Fruit fly (Drosophila melanogaster) whole organism, wandering third instar larva: ENCODE data around the gene gig.
A peak's percentile ranks its signal among the peaks of the same experiment; 100 is the strongest.

Experiments
- Abd-B ChIP-seq: fragments of >200 bp; optimal IDR thresholded peaks from 2 replicates; lab custom pipeline; 2017; ENCODE audit warnings: missing biosample characterization, missing genetic modification characterization
- CG32264 ChIP-seq: fragments of 200-800 bp; sonication (Bioruptor generic); optimal IDR thresholded peaks from 2 replicates; lab custom pipeline; 2016; ENCODE audit warnings: missing biosample characterization, missing genetic modification characterization
- CG9705 ChIP-seq: fragments of 200-800 bp; sonication (Bioruptor generic); optimal IDR thresholded peaks from 2 replicates; lab custom pipeline; 2018; ENCODE audit warnings: missing biosample characterization, mild to moderate bottlenecking, missing genetic modification characterization
- CrebA ChIP-seq: fragments of 200-800 bp; sonication (Bioruptor generic); optimal IDR thresholded peaks from 2 replicates; lab custom pipeline; 2016; ENCODE audit warnings: missing biosample characterization, mild to moderate bottlenecking, missing genetic modification characterization, borderline replicate concordance
- Dfd ChIP-seq: fragments of >200 bp; optimal IDR thresholded peaks from 2 replicates; lab custom pipeline; 2017; ENCODE audit warnings: missing biosample characterization, missing genetic modification characterization
- Dif ChIP-seq: fragments of 200-275, 200-300 bp; sonication (Bioruptor generic); optimal IDR thresholded peaks from 2 replicates; lab custom pipeline; 2018; ENCODE audit warnings: missing biosample characterization, missing genetic modification characterization; ENCODE audit not compliant: partially characterized antibody
- GATAd ChIP-seq: sonication (Bioruptor generic); optimal IDR thresholded peaks from 2 replicates; lab custom pipeline; 2016; ENCODE audit warnings: missing biosample characterization, missing genetic modification characterization
- HLH106 ChIP-seq: fragments of 200-800 bp; optimal IDR thresholded peaks from 3 replicates; lab custom pipeline; 2019; ENCODE audit warnings: missing biosample characterization, mild to moderate bottlenecking, missing genetic modification characterization, moderate library complexity
- Hnf4 ChIP-seq: fragments of 200-800 bp; sonication (Bioruptor generic); optimal IDR thresholded peaks from 2 replicates; lab custom pipeline; 2016; ENCODE audit warnings: missing biosample characterization, mild to moderate bottlenecking, missing genetic modification characterization
- Hr78 ChIP-seq: fragments of >200 bp; optimal IDR thresholded peaks from 2 replicates; lab custom pipeline; 2017; ENCODE audit warnings: missing biosample characterization, missing genetic modification characterization
- Hr83 ChIP-seq: fragments of 200-300 bp; sonication (Bioruptor generic); optimal IDR thresholded peaks from 2 replicates; lab custom pipeline; 2016; ENCODE audit warnings: missing biosample characterization, mild to moderate bottlenecking, missing genetic modification characterization, moderate library complexity; ENCODE audit not compliant: poor library complexity, severe bottlenecking
- Jra ChIP-seq: sonication (Bioruptor generic); optimal IDR thresholded peaks from 2 replicates; lab custom pipeline; 2016; ENCODE audit warnings: missing biosample characterization, missing genetic modification characterization
- Mio ChIP-seq: sonication (Bioruptor generic); optimal IDR thresholded peaks from 2 replicates; lab custom pipeline; 2016; ENCODE audit warnings: missing biosample characterization, missing genetic modification characterization
- Myc ChIP-seq: fragments of >200 bp; optimal IDR thresholded peaks from 2 replicates; lab custom pipeline; 2017
- N ChIP-seq: fragments of >200 bp; optimal IDR thresholded peaks from 2 replicates; lab custom pipeline; 2018; ENCODE audit warnings: missing biosample characterization, missing external identifiers, missing genetic modification characterization
- OdsH ChIP-seq: fragments of 200-800 bp; sonication (Bioruptor generic); optimal IDR thresholded peaks from 2 replicates; lab custom pipeline; 2016; ENCODE audit warnings: missing biosample characterization, mild to moderate bottlenecking, missing genetic modification characterization
- Rel ChIP-seq, 2 experiments: fragments of 200-800 bp; sonication (Bioruptor generic) in 1 of 2; optimal IDR thresholded peaks; 2 replicates in 1 of 2; 3 replicates in 1 of 2; lab custom pipeline; 2016 to 2019; ENCODE audit warnings: mild to moderate bottlenecking in 2 of 2, missing biosample characterization in 2 of 2, missing genetic modification characterization in 2 of 2, moderate library complexity in 1 of 2
- Sp1 ChIP-seq: fragments of 200-800 bp; sonication (Bioruptor generic); optimal IDR thresholded peaks from 3 replicates; lab custom pipeline; 2019; ENCODE audit warnings: missing biosample characterization, mild to moderate bottlenecking, missing genetic modification characterization, moderate library complexity
- Vsx2 ChIP-seq: fragments of 200-300, 225-300 bp; sonication (Bioruptor generic); optimal IDR thresholded peaks from 2 replicates; lab custom pipeline; 2018; ENCODE audit warnings: missing biosample characterization, missing genetic modification characterization; ENCODE audit not compliant: partially characterized antibody
- br ChIP-seq: fragments of 200-800 bp; sonication (Bioruptor generic); optimal IDR thresholded peaks from 2 replicates; lab custom pipeline; 2016; ENCODE audit warnings: missing biosample characterization, missing genetic modification characterization
- brk ChIP-seq: fragments of 200-800 bp; sonication (Bioruptor generic); optimal IDR thresholded peaks from 2 replicates; lab custom pipeline; 2016; ENCODE audit warnings: missing biosample characterization, mild to moderate bottlenecking, missing genetic modification characterization
- dl ChIP-seq, 2 experiments: fragments of 175-275, 200-275 bp in 1 of 2; fragments of 200-275 bp in 1 of 2; sonication (Bioruptor generic); optimal IDR thresholded peaks; lab custom pipeline; 2018; ENCODE audit warnings: mild to moderate bottlenecking in 2 of 2, missing biosample characterization in 2 of 2, missing genetic modification characterization in 2 of 2, moderate library complexity in 2 of 2; ENCODE audit not compliant: partially characterized antibody in 2 of 2, insufficient read depth in 1 of 2
- dmrt93B ChIP-seq: fragments of 200-800 bp; sonication (Bioruptor generic); optimal IDR thresholded peaks from 2 replicates; lab custom pipeline; 2018; ENCODE audit warnings: missing biosample characterization, mild to moderate bottlenecking, missing genetic modification characterization
- dsf ChIP-seq: sonication (Bioruptor generic); optimal IDR thresholded peaks from 2 replicates; lab custom pipeline; 2016; ENCODE audit warnings: missing biosample characterization, missing genetic modification characterization, borderline replicate concordance
- ey ChIP-seq: fragments of 200-800 bp; sonication (Bioruptor generic); optimal IDR thresholded peaks from 2 replicates; lab custom pipeline; 2016; ENCODE audit warnings: missing biosample characterization, missing genetic modification characterization
- foxo ChIP-seq, 2 experiments: fragments of 200-800 bp; sonication (Bioruptor generic); optimal IDR thresholded peaks; 2 replicates in 1 of 2; 3 replicates in 1 of 2; lab custom pipeline; 2016 to 2017; ENCODE audit warnings: missing biosample characterization in 2 of 2, missing genetic modification characterization in 2 of 2
- fru ChIP-seq: fragments of 200-800 bp; sonication (Bioruptor generic); optimal IDR thresholded peaks from 3 replicates; lab custom pipeline; 2016; ENCODE audit warnings: missing biosample characterization, mild to moderate bottlenecking, missing genetic modification characterization
- h ChIP-seq: fragments of 200-800 bp; sonication (Bioruptor generic); optimal IDR thresholded peaks from 3 replicates; lab custom pipeline; 2016; ENCODE audit warnings: missing biosample characterization, mild to moderate bottlenecking, missing genetic modification characterization
- jim ChIP-seq: fragments of 175-275, 200-325 bp; sonication (Bioruptor generic); optimal IDR thresholded peaks from 2 replicates; lab custom pipeline; 2016; ENCODE audit warnings: missing biosample characterization, mild to moderate bottlenecking, missing genetic modification characterization
- lola ChIP-seq: fragments of >200 bp; optimal IDR thresholded peaks from 2 replicates; lab custom pipeline; 2017; ENCODE audit warnings: missing biosample characterization, missing genetic modification characterization
- pan ChIP-seq: fragments of >200 bp; optimal IDR thresholded peaks from 2 replicates; lab custom pipeline; 2017
- psq ChIP-seq: fragments of 200-800 bp; sonication (Bioruptor generic); optimal IDR thresholded peaks from 3 replicates; lab custom pipeline; 2017; ENCODE audit warnings: missing biosample characterization, mild to moderate bottlenecking, missing genetic modification characterization, moderate library complexity
- rgr ChIP-seq: fragments of 200-800 bp; sonication (Bioruptor generic); optimal IDR thresholded peaks from 3 replicates; lab custom pipeline; 2016; ENCODE audit warnings: missing biosample characterization, mild to moderate bottlenecking, missing genetic modification characterization
- sage ChIP-seq: fragments of 200-800 bp; sonication (Bioruptor generic); optimal IDR thresholded peaks from 2 replicates; lab custom pipeline; 2016; ENCODE audit warnings: missing biosample characterization, mild to moderate bottlenecking, missing genetic modification characterization
- sv ChIP-seq: fragments of 200-800 bp; sonication (Bioruptor generic); optimal IDR thresholded peaks from 3 replicates; lab custom pipeline; 2016; ENCODE audit warnings: missing biosample characterization, missing genetic modification characterization
- tai ChIP-seq: sonication (Bioruptor generic); optimal IDR thresholded peaks from 2 replicates; lab custom pipeline; 2016; ENCODE audit warnings: missing biosample characterization, missing genetic modification characterization
- usp ChIP-seq: fragments of >200 bp; optimal IDR thresholded peaks from 2 replicates; lab custom pipeline; 2017; ENCODE audit warnings: missing biosample characterization, missing genetic modification characterization
- woc ChIP-seq: sonication (Bioruptor generic); optimal IDR thresholded peaks from 2 replicates; lab custom pipeline; 2016; ENCODE audit warnings: missing biosample characterization, mild to moderate bottlenecking, missing genetic modification characterization

Gene gig

DNA sequence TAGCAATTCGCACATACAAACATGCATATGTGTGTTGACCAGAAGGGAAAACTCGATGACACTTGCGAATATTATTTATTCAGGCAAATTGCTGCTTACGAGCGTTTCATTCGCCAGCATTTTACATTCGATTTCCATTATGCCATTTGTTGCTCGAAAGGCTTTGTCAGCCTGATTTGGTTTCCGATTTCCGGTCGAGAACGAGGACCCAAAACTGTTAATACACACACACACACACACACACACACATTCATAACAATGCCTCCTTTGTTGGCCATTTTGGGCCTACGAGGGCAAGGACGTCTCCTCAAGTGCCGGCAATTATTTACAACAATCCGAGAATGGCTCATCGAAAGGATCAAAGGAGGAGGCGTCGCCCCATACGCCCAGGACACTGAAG is 48.7 kb downstream of the gig start:
- TF ChIP-seq dsf, result no peak
- no peak for TF ChIP-seq OdsH (GFP tag; lab: Kevin White, UChicago)
- TF ChIP-seq Rel (GFP tag; optimal IDR thresholded peaks at IDR 0.05; lab: Kevin White, UChicago), result no peak
- no peak for TF ChIP-seq Rel (tag; optimal IDR thresholded peaks at IDR 0.05; lab: Kevin White, UChicago)
- TF ChIP-seq jim (GFP tag; lab: Kevin White, UChicago), result no peak
- peak; percentile 86 for TF ChIP-seq Dfd (GFP tag; lab: Kevin White, UChicago)
- no peak for TF ChIP-seq psq
- TF ChIP-seq N (GFP tag; lab: Kevin White, UChicago), result no peak
- TF ChIP-seq ey (GFP tag; lab: Kevin White, UChicago), result no peak

DNA sequence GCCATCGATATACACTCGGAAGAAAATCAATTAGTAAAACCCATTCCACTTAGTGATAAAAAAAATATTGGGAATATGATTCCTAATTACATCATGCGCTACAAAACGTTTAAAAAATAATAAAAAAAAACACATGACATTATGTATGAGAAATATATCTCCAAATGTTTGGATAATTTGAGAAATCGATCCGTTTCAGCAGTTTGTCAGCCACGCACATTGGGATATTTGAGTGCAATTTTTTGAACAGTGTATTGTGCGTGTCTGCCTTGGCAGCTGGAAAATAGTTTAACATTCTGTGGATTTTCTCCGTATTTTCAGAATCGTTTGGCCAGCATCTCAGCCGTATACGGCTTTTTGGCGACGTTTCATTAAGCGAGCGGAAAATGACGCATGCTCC is 49.1 kb downstream of the gig start:
- TF ChIP-seq fru, result no peak
- TF ChIP-seq Jra (GFP tag; lab: Kevin White, UChicago), result no peak
- no peak for TF ChIP-seq Dif (GFP tag; lab: Kevin White, UChicago)
- TF ChIP-seq CrebA (GFP tag; lab: Kevin White, UChicago), result no peak
- TF ChIP-seq HLH106, result no peak
- no peak for TF ChIP-seq sv (GFP tag; lab: Kevin White, UChicago)
- no peak for TF ChIP-seq Dfd (GFP tag; lab: Kevin White, UChicago)
- no peak for TF ChIP-seq ey (GFP tag; lab: Kevin White, UChicago)
- TF ChIP-seq Vsx2 (GFP tag; lab: Kevin White, UChicago), result no peak

DNA sequence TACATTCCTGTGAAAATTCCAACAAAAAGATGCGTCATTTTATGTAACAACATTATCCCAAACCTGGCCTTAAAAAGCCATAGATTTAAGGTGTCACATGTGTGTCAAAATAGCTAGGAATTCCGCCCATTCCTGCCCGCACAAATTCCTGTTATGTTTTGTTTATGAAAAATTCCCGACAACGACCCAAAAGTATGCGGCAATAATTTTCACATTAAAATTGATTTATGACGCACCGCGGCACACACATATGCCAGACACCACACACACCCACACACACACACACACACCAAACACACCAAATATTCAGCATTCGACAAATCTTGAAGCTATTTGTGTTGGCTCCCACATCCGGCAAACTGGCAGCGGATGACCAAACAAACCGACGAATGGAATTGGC is 53.8 kb downstream of the gig start:
- TF ChIP-seq Dfd (GFP tag; lab: Kevin White, UChicago), result peak; percentile 71
- no peak for TF ChIP-seq Hr78 (GFP tag; lab: Kevin White, UChicago)
- no peak for TF ChIP-seq Hr83 (GFP tag; lab: Kevin White, UChicago)

DNA sequence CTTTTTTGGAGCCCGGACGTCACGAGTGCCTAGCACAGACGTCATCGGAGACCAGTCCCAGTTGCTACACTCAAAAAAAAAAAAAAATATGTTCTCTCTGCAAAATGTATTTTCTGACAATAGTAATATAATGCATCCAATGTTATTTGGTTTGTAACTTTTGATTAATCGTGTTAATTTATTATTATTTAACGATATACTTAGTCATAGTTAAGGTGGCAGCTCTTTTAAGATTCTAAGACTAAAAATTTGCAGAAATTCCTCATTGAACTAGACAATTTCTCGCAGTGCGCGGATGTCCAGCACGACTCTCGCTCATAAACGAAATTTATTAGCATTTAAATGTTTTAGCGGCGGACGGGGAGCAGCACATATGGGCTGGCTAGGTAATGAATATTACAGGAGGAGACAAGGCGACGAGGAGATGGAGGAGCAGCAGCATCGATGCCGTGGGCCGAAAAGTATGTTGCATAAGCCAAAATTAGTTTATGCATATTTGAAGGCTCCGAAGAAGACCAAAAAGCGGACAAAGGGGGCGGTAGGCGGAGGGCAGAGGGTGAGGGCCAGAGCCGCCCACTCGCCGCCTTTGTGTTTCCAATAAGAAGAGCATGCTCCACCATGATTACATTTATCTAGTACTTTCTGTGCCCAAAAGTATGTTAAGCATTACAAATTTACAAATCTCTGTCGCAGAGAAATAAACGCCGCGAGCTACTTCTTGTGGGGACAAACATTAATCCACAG is 54.5 kb downstream of the gig start:
- TF ChIP-seq lola (GFP tag; lab: Kevin White, UChicago) (peak; percentile 87), tai (GFP tag; lab: Kevin White, UChicago) (no peak), ey (GFP tag; lab: Kevin White, UChicago) (peak; percentile 62), Vsx2 (GFP tag; lab: Kevin White, UChicago) (no peak), CrebA (GFP tag; lab: Kevin White, UChicago) (no peak), N (GFP tag; lab: Kevin White, UChicago) (peak; percentile 92), Jra (GFP tag; lab: Kevin White, UChicago) (no peak), dl (GFP tag; optimal IDR thresholded peaks at IDR 0.05; lab: Kevin White, UChicago; ENCODE audit: insufficient read depth in 1 of 2, partially characterized antibody in 2 of 2) (no peak), Dif (GFP tag; lab: Kevin White, UChicago) (no peak), GATAd (GFP tag; lab: Kevin White, UChicago) (no peak), Myc (lab: Kevin White, UChicago) (peak; percentile 81), brk (no peak), br (peak; percentile 36), Rel (GFP tag; optimal IDR thresholded peaks at IDR 0.05; lab: Kevin White, UChicago) (no peak), Rel (tag; optimal IDR thresholded peaks at IDR 0.05; lab: Kevin White, UChicago) (no peak), Dfd (GFP tag; lab: Kevin White, UChicago) (no peak), HLH106 (peak; percentile 50), pan (lab: Kevin White, UChicago) (no peak), CG32264 (no peak), fru (peak; percentile 63), Hr83 (GFP tag; lab: Kevin White, UChicago) (no peak), usp (no peak), Abd-B (GFP tag; lab: Kevin White, UChicago) (peak; percentile 6), dsf (no peak), CG9705 (GFP tag; lab: Kevin White, UChicago) (peak; percentile 4), rgr (GFP tag; lab: Kevin White, UChicago) (peak; percentile 55), woc (GFP tag; lab: Kevin White, UChicago) (peak; percentile 2), Hnf4 (peak; percentile 4), OdsH (GFP tag; lab: Kevin White, UChicago) (peak; percentile 52), psq (peak; percentile 22), h (GFP tag; lab: Kevin White, UChicago) (peak; percentile 72), Sp1 (peak; percentile 38), Mio (no peak), sage (GFP tag; lab: Kevin White, UChicago) (no peak), sv (GFP tag; lab: Kevin White, UChicago) (no peak), Hr78 (GFP tag; lab: Kevin White, UChicago) (no peak), jim (GFP tag; lab: Kevin White, UChicago) (no peak), foxo (GFP tag; optimal IDR thresholded peaks at IDR 0.05; lab: Kevin White, UChicago) (peak in 1 of 2 experiments; percentile 61), dmrt93B (GFP tag; lab: Kevin White, UChicago) (peak; percentile 12)
